Fruit fly (Drosophila melanogaster): ENCODE data around the gene CG43153.

CG43153 gene

dm6 chr2L:11471979-11472514 lies 50.5 kb downstream of the CG43153 start (continued):
- TF ChIP-seq YL-1 (GFP tag; optimal IDR thresholded peaks at IDR 0.05) = no peak
- TF ChIP-seq CG2678 (tag; optimal IDR thresholded peaks at IDR 0.05) = peak; percentile 33
- no peak for TF ChIP-seq Adf1 (GFP tag; IDR thresholded peaks at IDR 0.05)
- peak; percentile 39 for TF ChIP-seq CG14710 (tag; optimal IDR thresholded peaks at IDR 0.05)
- TF ChIP-seq CG6854 (GFP tag; optimal IDR thresholded peaks at IDR 0.05) = no peak
- peak; percentile 9 for TF ChIP-seq CoRest (tag; optimal IDR thresholded peaks at IDR 0.05)
- no peak for TF ChIP-seq zfh1 (GFP tag; IDR thresholded peaks at IDR 0.05)
- TF ChIP-seq CG9932 (GFP tag; IDR thresholded peaks at IDR 0.05) = no peak
- TF ChIP-seq CG9437 (GFP tag; optimal IDR thresholded peaks at IDR 0.05) = no peak
- TF ChIP-seq CG11456 (GFP tag; IDR thresholded peaks at IDR 0.05) = no peak
- peak; percentile 51 for TF ChIP-seq phol (tag; optimal IDR thresholded peaks at IDR 0.05)
- no peak for TF ChIP-seq shn (GFP tag; optimal IDR thresholded peaks at IDR 0.05)
- no peak for TF ChIP-seq crol (GFP tag; IDR thresholded peaks at IDR 0.05)
- TF ChIP-seq CG7839 (tag; optimal IDR thresholded peaks at IDR 0.05) = peak; percentile 15
- TF ChIP-seq hb (GFP tag; IDR thresholded peaks at IDR 0.05; ENCODE audit: partially characterized antibody) = no peak
- no peak for TF ChIP-seq CG12299 (tag; optimal IDR thresholded peaks at IDR 0.05)
- no peak for TF ChIP-seq sqz (GFP tag; optimal IDR thresholded peaks at IDR 0.05)
- no peak for TF ChIP-seq prd (optimal IDR thresholded peaks at IDR 0.05)
- peak; percentile 49; the same call in 1 of the 3 replicates for TF ChIP-seq prd (GFP tag; IDR thresholded peaks at IDR 0.05)
- TF ChIP-seq NK7.1 (GFP tag; optimal IDR thresholded peaks at IDR 0.05) = no peak
- 0 out of 4 replicates have a peak, but pooled peaks have one; percentile 18 for TF ChIP-seq Gug (GFP tag; IDR thresholded peaks at IDR 0.05)
- TF ChIP-seq CG4730 (GFP tag; IDR thresholded peaks at IDR 0.05) = no peak
- TF ChIP-seq cato (GFP tag; optimal IDR thresholded peaks at IDR 0.05; ENCODE audit: borderline replicate concordance) = no peak
- TF ChIP-seq CG17328 (GFP tag; IDR thresholded peaks at IDR 0.05) = peak; percentile 34; the same call in 1 of the 2 replicates
- no peak for TF ChIP-seq CG7963 (GFP tag; IDR thresholded peaks at IDR 0.05; ENCODE audit: partially characterized antibody)
- no peak for TF ChIP-seq HmgD (GFP tag; optimal IDR thresholded peaks at IDR 0.05)
- no peak for TF ChIP-seq CG9797 (GFP tag; optimal IDR thresholded peaks at IDR 0.05)
- no peak for TF ChIP-seq CG17912 (GFP tag; optimal IDR thresholded peaks at IDR 0.05)
- TF ChIP-seq CG6689 (GFP tag; IDR thresholded peaks at IDR 0.05) = 0 out of 2 replicates have a peak, but pooled peaks have one; percentile 22
- TF ChIP-seq CG2712 (tag; optimal IDR thresholded peaks at IDR 0.05) = peak; percentile 57
- TF ChIP-seq CG6175 (GFP tag; IDR thresholded peaks at IDR 0.05) = no peak
- TF ChIP-seq CG8924 (tag; optimal IDR thresholded peaks at IDR 0.05) = peak; percentile 15
- peak; percentile 31 for TF ChIP-seq Sox102F (GFP tag; optimal IDR thresholded peaks at IDR 0.05)
- no peak for TF ChIP-seq CG10321 (GFP tag; IDR thresholded peaks at IDR 0.05)
- TF ChIP-seq CG14860 (GFP tag; IDR thresholded peaks at IDR 0.05; ENCODE audit: partially characterized antibody) = no peak
- TF ChIP-seq bsh (GFP tag; optimal IDR thresholded peaks at IDR 0.05) = peak in 1 of 2 experiments; percentile 51
- no peak for TF ChIP-seq pb (GFP tag; optimal IDR thresholded peaks at IDR 0.05)
- TF ChIP-seq ci (GFP tag; IDR thresholded peaks at IDR 0.05) = 0 out of 3 replicates have a peak, but pooled peaks have one; percentile 22
- no peak for TF ChIP-seq Aef1 (GFP tag; IDR thresholded peaks at IDR 0.05)
- no peak for TF ChIP-seq CG1647 (GFP tag; optimal IDR thresholded peaks at IDR 0.05)
- TF ChIP-seq CG7786 (GFP tag; optimal IDR thresholded peaks at IDR 0.05) = no peak
- TF ChIP-seq nmo (GFP tag; optimal IDR thresholded peaks at IDR 0.05) = peak; percentile 39
- TF ChIP-seq Vsx1 (GFP tag; optimal IDR thresholded peaks at IDR 0.05) = no peak
- TF ChIP-seq ara (GFP tag; IDR thresholded peaks at IDR 0.05) = peak; percentile 61; the same call in 1 of the 2 replicates
- no peak for TF ChIP-seq D (optimal IDR thresholded peaks at IDR 0.05)
- no peak for TF ChIP-seq D (GFP tag; optimal IDR thresholded peaks at IDR 0.05)
- TF ChIP-seq CG17361 (GFP tag; IDR thresholded peaks at IDR 0.05) = 0 out of 3 replicates have a peak, but pooled peaks have one; percentile 39
- TF ChIP-seq CG14050 (GFP tag; IDR thresholded peaks at IDR 0.05) = no peak
- TF ChIP-seq CG4424 (GFP tag; optimal IDR thresholded peaks at IDR 0.05) = peak; percentile 25
- no peak for TF ChIP-seq Myb (GFP tag; optimal IDR thresholded peaks at IDR 0.05)
- TF ChIP-seq gsb-n (tag; optimal IDR thresholded peaks at IDR 0.05) = peak; percentile 12
